Fruit fly (Drosophila melanogaster): ENCODE results near the gene sfl.
A peak's percentile ranks its signal among the peaks of the same experiment; 100 is the strongest.

The sfl gene

DNA sequence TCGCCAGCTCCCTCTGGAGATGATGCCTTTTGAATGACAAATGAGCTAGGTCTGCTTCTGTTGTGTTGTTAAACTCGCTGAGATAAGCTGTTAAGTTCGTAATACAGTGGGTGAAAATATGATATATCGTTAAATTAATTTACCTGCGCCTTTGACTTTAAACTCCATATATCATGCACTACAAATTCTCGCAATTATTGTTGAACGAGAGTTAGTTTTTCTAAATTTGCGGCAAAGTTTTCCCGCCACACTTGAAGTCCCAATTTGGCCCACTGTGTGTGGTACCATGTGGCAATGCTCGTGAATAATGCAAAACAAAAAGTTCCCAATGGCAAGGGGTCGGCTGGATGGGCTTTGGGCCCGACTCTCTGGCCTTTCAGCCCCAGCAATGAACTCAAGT, 81.2 kb downstream of the sfl start (continued):
- TF ChIP-seq CG3919 (GFP tag; optimal IDR thresholded peaks at IDR 0.05) (peak; percentile 73), Hr4 (GFP tag; optimal IDR thresholded peaks at IDR 0.05) (peak; percentile 77), Eip78C (GFP tag) (peak; percentile 73), Sox14 (GFP tag; optimal IDR thresholded peaks at IDR 0.05) (peak; percentile 59), CG31627 (GFP tag; optimal IDR thresholded peaks at IDR 0.05) (peak; percentile 70), achi (GFP tag; optimal IDR thresholded peaks at IDR 0.05) (peak; percentile 63), CG15336 (GFP tag; IDR thresholded peaks at IDR 0.05) (peak; percentile 81), CG6808 (GFP tag; optimal IDR thresholded peaks at IDR 0.05) (peak; percentile 49), salr (GFP tag; optimal IDR thresholded peaks at IDR 0.05) (peak in 1 of 2 experiments; percentile 50), Sox15 (GFP tag; optimal IDR thresholded peaks at IDR 0.05) (peak; percentile 41), Blimp-1 (GFP tag; optimal IDR thresholded peaks at IDR 0.05) (no peak), CG6854 (GFP tag; optimal IDR thresholded peaks at IDR 0.05) (no peak), Eip93F (GFP tag; optimal IDR thresholded peaks at IDR 0.05) (no peak), topi (GFP tag; optimal IDR thresholded peaks at IDR 0.05) (peak; percentile 55), OdsH (GFP tag; optimal IDR thresholded peaks at IDR 0.05) (peak; percentile 71), Smox (GFP tag; optimal IDR thresholded peaks at IDR 0.05) (peak; percentile 64), cyc (GFP tag; optimal IDR thresholded peaks at IDR 0.05) (peak; percentile 55), CG6792 (GFP tag; optimal IDR thresholded peaks at IDR 0.05) (peak; percentile 54), Ets21C (GFP tag; optimal IDR thresholded peaks at IDR 0.05) (peak; percentile 10), dac (GFP tag; optimal IDR thresholded peaks at IDR 0.05) (no peak), lz (GFP tag; optimal IDR thresholded peaks at IDR 0.05) (peak; percentile 48), CG11294 (GFP tag; IDR thresholded peaks at IDR 0.05) (peak; percentile 38; the same call in 1 of the 2 replicates), esn (GFP tag; optimal IDR thresholded peaks at IDR 0.05) (no peak), Hr38 (GFP tag; optimal IDR thresholded peaks at IDR 0.05) (no peak), ss (GFP tag; optimal IDR thresholded peaks at IDR 0.05) (no peak), CG8319 (GFP tag; optimal IDR thresholded peaks at IDR 0.05) (peak; percentile 51), Ets96B (tag; optimal IDR thresholded peaks at IDR 0.05) (peak; percentile 61), CG10669 (GFP tag; optimal IDR thresholded peaks at IDR 0.05) (peak; percentile 66), fkh (GFP tag; optimal IDR thresholded peaks at IDR 0.05) (no peak), eg (GFP tag; IDR thresholded peaks at IDR 0.05) (peak; percentile 76), Hr39 (GFP tag; optimal IDR thresholded peaks at IDR 0.05) (peak; percentile 71), Eip75B (GFP tag; optimal IDR thresholded peaks at IDR 0.05) (peak; percentile 47), CG9139 (GFP tag; optimal IDR thresholded peaks at IDR 0.05) (peak; percentile 24), dsx (GFP tag; optimal IDR thresholded peaks at IDR 0.05; ENCODE audit: poor library complexity, severe bottlenecking) (peak; percentile 39), fd85E (GFP tag; optimal IDR thresholded peaks at IDR 0.05) (no peak)

dm6 chr3L:6577313-6577852, 81.9 kb downstream of the sfl start:
- TF ChIP-seq CG32006 (GFP tag; optimal IDR thresholded peaks at IDR 0.05), result peak; percentile 12
- peak; percentile 34 for TF ChIP-seq achi (GFP tag; optimal IDR thresholded peaks at IDR 0.05)
- no peak for TF ChIP-seq vri (GFP tag; optimal IDR thresholded peaks at IDR 0.05)
- no peak for TF ChIP-seq CG3032 (tag; optimal IDR thresholded peaks at IDR 0.05)
- TF ChIP-seq CG11902 (GFP tag; optimal IDR thresholded peaks at IDR 0.05), result no peak
- TF ChIP-seq Met (GFP tag; optimal IDR thresholded peaks at IDR 0.05), result no peak
- no peak for TF ChIP-seq CG4318 (GFP tag; optimal IDR thresholded peaks at IDR 0.05)
- TF ChIP-seq salr (GFP tag; optimal IDR thresholded peaks at IDR 0.05), result no peak
- peak; percentile 1 for TF ChIP-seq topi (GFP tag; optimal IDR thresholded peaks at IDR 0.05)
- TF ChIP-seq Eip78C (GFP tag), result peak; percentile 69
- TF ChIP-seq Blimp-1 (GFP tag; optimal IDR thresholded peaks at IDR 0.05), result no peak
- TF ChIP-seq Sox102F (GFP tag; optimal IDR thresholded peaks at IDR 0.05), result no peak
- TF ChIP-seq Ets21C (GFP tag; optimal IDR thresholded peaks at IDR 0.05), result no peak
- TF ChIP-seq fd59A (GFP tag; optimal IDR thresholded peaks at IDR 0.05), result no peak
- TF ChIP-seq CG6163 (GFP tag; IDR thresholded peaks at IDR 0.05), result no peak
- no peak for TF ChIP-seq fd85E (GFP tag; optimal IDR thresholded peaks at IDR 0.05)
- no peak for TF ChIP-seq spab (GFP tag; optimal IDR thresholded peaks at IDR 0.05)
- peak; percentile 16 for TF ChIP-seq CG34406 (GFP tag; optimal IDR thresholded peaks at IDR 0.05)
- no peak for TF ChIP-seq CG7368 (GFP tag; optimal IDR thresholded peaks at IDR 0.05)
- peak; percentile 16 for TF ChIP-seq net (GFP tag; optimal IDR thresholded peaks at IDR 0.05)
- no peak for TF ChIP-seq lz (GFP tag; optimal IDR thresholded peaks at IDR 0.05)
- no peak for TF ChIP-seq Lpt (GFP tag; optimal IDR thresholded peaks at IDR 0.05)
- TF ChIP-seq acj6 (GFP tag; optimal IDR thresholded peaks at IDR 0.05), result peak; percentile 42
- TF ChIP-seq svp (GFP tag), result peak; percentile 27
- TF ChIP-seq esn (GFP tag; optimal IDR thresholded peaks at IDR 0.05), result no peak
- no peak for TF ChIP-seq fkh (GFP tag; optimal IDR thresholded peaks at IDR 0.05)

Data from whole organism, prepupa.